ENCODE assay signal across 3 fruit fly cellular contexts in the genomic region with DNA sequence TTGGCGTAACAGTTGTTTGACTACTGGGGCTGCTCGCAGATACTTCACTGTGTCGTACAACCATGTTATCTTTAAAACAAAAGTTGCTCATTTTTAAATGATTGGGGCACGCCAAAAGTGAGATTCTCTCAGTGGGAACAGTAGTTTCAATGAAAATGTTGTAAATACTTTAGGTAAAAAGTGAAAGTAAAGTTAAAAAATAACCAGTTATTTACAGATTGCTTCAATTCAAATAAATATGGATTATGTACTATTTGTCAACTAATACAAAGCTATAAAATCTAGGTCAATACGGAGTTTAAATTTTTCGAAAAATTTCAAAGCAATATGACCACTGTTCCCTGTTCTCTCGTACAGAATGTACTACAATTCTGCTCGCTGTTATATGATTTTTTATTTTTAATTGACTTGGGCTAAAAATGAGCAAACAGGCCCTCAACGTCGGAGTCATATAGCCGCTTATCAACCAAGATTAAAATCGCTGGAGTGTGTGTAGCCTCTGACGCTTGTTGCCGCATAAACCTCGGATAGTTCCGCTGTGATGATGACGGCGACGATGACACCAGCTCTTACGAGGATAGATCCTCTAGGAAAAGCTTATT.
TF ChIP-seq lines count a peak whose summit lies in the region.

TSS of gene Argl (minus strand) at position 370 of the 602 bp plus-strand sequence.

TF ChIP-seq in whole organism, adult, 20 proteins besides CTCF, POLR2A, EP300 and RAD21 (continued from another document):
- TF ChIP-seq Clk (GFP tag; optimal IDR thresholded peaks at IDR 0.05; lab: Kevin White, UChicago) (no peak), CG1620 (GFP tag; optimal IDR thresholded peaks at IDR 0.05; lab: Kevin White, UChicago) (no peak), CG7101 (tag; optimal IDR thresholded peaks at IDR 0.05; lab: Kevin White, UChicago) (peak; percentile 3)

TF ChIP-seq in whole organism, embryonic, 481 proteins besides CTCF, POLR2A, EP300 and RAD21 (continued from another document):
- TF ChIP-seq crp (GFP tag; optimal IDR thresholded peaks at IDR 0.05; lab: Kevin White, UChicago) (no peak), tgo (GFP tag; IDR thresholded peaks at IDR 0.05; lab: Robert Waterston, UW) (no peak), CG2875 (GFP tag; optimal IDR thresholded peaks at IDR 0.05; lab: Kevin White, UChicago) (no peak), grau (tag; optimal IDR thresholded peaks at IDR 0.05; lab: Kevin White, UChicago) (peak; percentile 27), slou (GFP tag; optimal IDR thresholded peaks at IDR 0.05; lab: Kevin White, UChicago) (no peak), ham (GFP tag; IDR thresholded peaks at IDR 0.05; lab: Robert Waterston, UW) (no peak), sd (tag; optimal IDR thresholded peaks at IDR 0.05; lab: Kevin White, UChicago) (peak; percentile 20), CG15269 (tag; optimal IDR thresholded peaks at IDR 0.05; lab: Kevin White, UChicago) (peak; percentile 17), lab (GFP tag; optimal IDR thresholded peaks at IDR 0.05; lab: Kevin White, UChicago) (peak; percentile 19), unc-4 (GFP tag; IDR thresholded peaks at IDR 0.05; lab: Robert Waterston, UW; ENCODE audit: partially characterized antibody) (no peak), CG9727 (GFP tag; optimal IDR thresholded peaks at IDR 0.05; lab: Kevin White, UChicago) (no peak), CG34376 (GFP tag; optimal IDR thresholded peaks at IDR 0.05; lab: Kevin White, UChicago) (peak; percentile 74), CG10543 (GFP tag; optimal IDR thresholded peaks at IDR 0.05; lab: Kevin White, UChicago) (peak; percentile 24), Drgx (GFP tag; IDR thresholded peaks at IDR 0.05; lab: Robert Waterston, UW) (no peak), CG7271 (tag; optimal IDR thresholded peaks at IDR 0.05; lab: Kevin White, UChicago) (no peak), CG15073 (GFP tag; optimal IDR thresholded peaks at IDR 0.05; lab: Kevin White, UChicago) (no peak), eve (GFP tag; optimal IDR thresholded peaks at IDR 0.05; lab: Kevin White, UChicago) (no peak), CG14441 (GFP tag; IDR thresholded peaks at IDR 0.05; lab: Robert Waterston, UW) (no peak), Oaz (GFP tag; IDR thresholded peaks at IDR 0.05; lab: Robert Waterston, UW) (no peak), CG11696 (GFP tag; IDR thresholded peaks at IDR 0.05; lab: Robert Waterston, UW) (no peak), sug (tag; optimal IDR thresholded peaks at IDR 0.05; lab: Kevin White, UChicago) (peak; percentile 54), gem (tag; optimal IDR thresholded peaks at IDR 0.05; lab: Kevin White, UChicago) (peak; percentile 9), mirr (GFP tag; optimal IDR thresholded peaks at IDR 0.05; lab: Kevin White, UChicago) (no peak), CG2712 (tag; optimal IDR thresholded peaks at IDR 0.05; lab: Kevin White, UChicago) (no peak), Hand (GFP tag; optimal IDR thresholded peaks at IDR 0.05; lab: Kevin White, UChicago) (peak; percentile 19), Mad (GFP tag; optimal IDR thresholded peaks at IDR 0.05; lab: Kevin White, UChicago) (no peak), CG12104 (GFP tag; optimal IDR thresholded peaks at IDR 0.05; lab: Kevin White, UChicago) (no peak), CG17328 (GFP tag; IDR thresholded peaks at IDR 0.05; lab: Robert Waterston, UW) (no peak), Gug (GFP tag; IDR thresholded peaks at IDR 0.05; lab: Robert Waterston, UW) (no peak), org-1 (GFP tag; optimal IDR thresholded peaks at IDR 0.05; lab: Kevin White, UChicago) (no peak), dimm (GFP tag; IDR thresholded peaks at IDR 0.05; lab: Robert Waterston, UW) (no peak), ems (GFP tag; optimal IDR thresholded peaks at IDR 0.05; lab: Kevin White, UChicago) (no peak), CG1832 (GFP tag; optimal IDR thresholded peaks at IDR 0.05; lab: Kevin White, UChicago) (no peak), CG8944 (GFP tag; optimal IDR thresholded peaks at IDR 0.05; lab: Kevin White, UChicago) (no peak), CG2678 (tag; optimal IDR thresholded peaks at IDR 0.05; lab: Kevin White, UChicago) (peak; percentile 14), CG3281 (GFP tag; optimal IDR thresholded peaks at IDR 0.05; lab: Kevin White, UChicago) (peak; percentile 21), B-H2 (GFP tag; optimal IDR thresholded peaks at IDR 0.05; lab: Kevin White, UChicago) (no peak), Dp (GFP tag; optimal IDR thresholded peaks at IDR 0.05; lab: Kevin White, UChicago) (no peak), sens (GFP tag; lab: Kevin White, UChicago) (peak; percentile 33), CG18599 (GFP tag; optimal IDR thresholded peaks at IDR 0.05; lab: Kevin White, UChicago) (peak; percentile 26), Med (GFP tag; lab: Kevin White, UChicago) (peak; percentile 49), BtbVII (GFP tag; optimal IDR thresholded peaks at IDR 0.05; lab: Kevin White, UChicago) (no peak), CG13296 (GFP tag; optimal IDR thresholded peaks at IDR 0.05; lab: Kevin White, UChicago) (peak; percentile 32), CG14860 (GFP tag; IDR thresholded peaks at IDR 0.05; lab: Robert Waterston, UW; ENCODE audit: partially characterized antibody) (no peak), CG14667 (GFP tag; IDR thresholded peaks at IDR 0.05; lab: Robert Waterston, UW) (no peak), CG17385 (GFP tag; optimal IDR thresholded peaks at IDR 0.05; lab: Kevin White, UChicago) (no peak), row (GFP tag; IDR thresholded peaks at IDR 0.05; lab: Robert Waterston, UW) (peak; percentile 31; the same call in 1 of the 3 replicates), exex (tag; optimal IDR thresholded peaks at IDR 0.05; lab: Kevin White, UChicago) (peak; percentile 73), grn (GFP tag; optimal IDR thresholded peaks at IDR 0.05; lab: Kevin White, UChicago) (peak; percentile 42), twi (tag; optimal IDR thresholded peaks at IDR 0.05; lab: Kevin White, UChicago) (no peak), hkb (optimal IDR thresholded peaks at IDR 0.05; lab: Kevin White, UChicago) (no peak), hkb (GFP tag; IDR thresholded peaks at IDR 0.05; lab: Robert Waterston, UW) (no peak), fd102C (GFP tag; optimal IDR thresholded peaks at IDR 0.05; lab: Kevin White, UChicago) (no peak), CG7372 (GFP tag; IDR thresholded peaks at IDR 0.05; lab: Robert Waterston, UW) (no peak), CG2120 (GFP tag; optimal IDR thresholded peaks at IDR 0.05; lab: Kevin White, UChicago) (peak; percentile 25), repo (GFP tag; optimal IDR thresholded peaks at IDR 0.05; lab: Kevin White, UChicago) (no peak), hbn (GFP tag; IDR thresholded peaks at IDR 0.05; lab: Robert Waterston, UW; ENCODE audit: partially characterized antibody) (no peak), Xbp1 (GFP tag; optimal IDR thresholded peaks at IDR 0.05; lab: Kevin White, UChicago) (no peak), gcm (GFP tag; optimal IDR thresholded peaks at IDR 0.05; lab: Kevin White, UChicago) (no peak), CG6765 (GFP tag; optimal IDR thresholded peaks at IDR 0.05; lab: Kevin White, UChicago) (peak; percentile 12), CG32532 (GFP tag; IDR thresholded peaks at IDR 0.05; lab: Robert Waterston, UW) (no peak), CG42726 (GFP tag; IDR thresholded peaks at IDR 0.05; lab: Robert Waterston, UW; ENCODE audit: partially characterized antibody) (no peak)
TF ChIP-seq in whole organism, embryonic: peak in this region for 22.

TF ChIP-seq in whole organism, prepupa, 60 proteins besides CTCF, POLR2A, EP300 and RAD21 (continued from another document):
- TF ChIP-seq fkh (GFP tag; optimal IDR thresholded peaks at IDR 0.05; lab: Kevin White, UChicago): peak; percentile 20
